Worm (Caenorhabditis elegans) whole organism, L3 larva: ENCODE data around the gene W08E12.9.
"Not testable (repeated sequence)": the region's sequence is repeated elsewhere in the genome, so short reads cannot be mapped to it uniquely, and the experiment has no call there.

Experiments
- ama-1 ChIP-seq: fragments of 150-350 bp; optimal IDR thresholded peaks from 2 replicates; lab custom pipeline; 2018
- ceh-16 ChIP-seq: sonication (generic microtip); optimal IDR thresholded peaks from 2 replicates; lab custom pipeline; 2017; ENCODE audit warnings: missing biosample characterization, missing genetic modification characterization
- ceh-82 ChIP-seq: fragments of 150-350 bp; optimal IDR thresholded peaks from 2 replicates; lab custom pipeline; 2014; ENCODE audit warnings: missing biosample characterization, missing genetic modification characterization
- ceh-9 ChIP-seq: sonication (generic microtip); optimal IDR thresholded peaks from 2 replicates; lab custom pipeline; 2018; ENCODE audit warnings: missing biosample characterization, missing genetic modification characterization
- daf-12 ChIP-seq: fragments of 150-350 bp; optimal IDR thresholded peaks from 2 replicates; lab custom pipeline; 2014; ENCODE audit warnings: missing biosample characterization, missing genetic modification reagents, missing genetic modification characterization
- egl-5 ChIP-seq: fragments of 150-350 bp; optimal IDR thresholded peaks from 2 replicates; lab custom pipeline; 2017; ENCODE audit warnings: missing biosample characterization, missing genetic modification reagents, missing genetic modification characterization, inconsistent platforms
- elt-1 ChIP-seq: fragments of 150-350 bp; optimal IDR thresholded peaks from 2 replicates; lab custom pipeline; 2014; ENCODE audit warnings: missing biosample characterization, missing genetic modification characterization
- elt-2 ChIP-seq: sonication (generic microtip); optimal IDR thresholded peaks from 2 replicates; lab custom pipeline; 2016; ENCODE audit warnings: missing genetic modification reagents, mild to moderate bottlenecking, missing genetic modification characterization, missing compliant biosample characterization
- elt-3 ChIP-seq, 3 experiments: fragments of 150-350 bp in 1 of 3; sonication (generic microtip) in 2 of 3; optimal IDR thresholded peaks; 2 replicates in 2 of 3; 4 replicates in 1 of 3; lab custom pipeline; 2014 to 2017; ENCODE audit warnings: missing biosample characterization in 3 of 3, missing genetic modification characterization in 3 of 3
- eor-1 ChIP-seq, 2 experiments: fragments of 150-350 bp; optimal IDR thresholded peaks; 2 replicates each; lab custom pipeline; 2014 to 2018; ENCODE audit warnings: missing biosample characterization in 2 of 2, missing genetic modification characterization in 2 of 2
- fkh-2 ChIP-seq: fragments of 150-350 bp; optimal IDR thresholded peaks from 2 replicates; lab custom pipeline; 2014; ENCODE audit warnings: missing biosample characterization, missing genetic modification reagents, missing genetic modification characterization
- fos-1 ChIP-seq: fragments of 150-350 bp; optimal IDR thresholded peaks from 2 replicates; lab custom pipeline; 2014; ENCODE audit warnings: missing biosample characterization, missing genetic modification characterization
- hmg-11 ChIP-seq: sonication (generic microtip); optimal IDR thresholded peaks from 2 replicates; lab custom pipeline; 2016; ENCODE audit warnings: missing genetic modification characterization, missing compliant biosample characterization
- jun-1 ChIP-seq: fragments of 150-350 bp; optimal IDR thresholded peaks from 2 replicates; lab custom pipeline; 2014; ENCODE audit warnings: missing biosample characterization, missing genetic modification reagents, missing genetic modification characterization
- lin-15B ChIP-seq: fragments of 150-350 bp; optimal IDR thresholded peaks from 2 replicates; lab custom pipeline; 2014; ENCODE audit warnings: missing biosample characterization, missing genetic modification characterization
- lsy-12 ChIP-seq: sonication (generic microtip); optimal IDR thresholded peaks from 2 replicates; lab custom pipeline; 2016; ENCODE audit warnings: mild to moderate bottlenecking, missing genetic modification characterization, missing compliant biosample characterization
- mdl-1 ChIP-seq: fragments of 150-350 bp; optimal IDR thresholded peaks from 2 replicates; lab custom pipeline; 2014; ENCODE audit warnings: missing biosample characterization, missing genetic modification characterization
- mml-1 ChIP-seq: fragments of 150-350 bp; sonication (generic microtip); optimal IDR thresholded peaks from 3 replicates; lab custom pipeline; 2014; ENCODE audit warnings: missing biosample characterization, missing genetic modification characterization
- nfya-1 ChIP-seq: sonication (generic microtip); optimal IDR thresholded peaks from 2 replicates; lab custom pipeline; 2017; ENCODE audit warnings: missing genetic modification characterization, mild to moderate bottlenecking, missing compliant biosample characterization, antibody characterized with exemption, moderate library complexity; ENCODE audit not compliant: insufficient read depth
- nhr-11 ChIP-seq: fragments of 150-350 bp; optimal IDR thresholded peaks from 2 replicates; lab custom pipeline; 2014; ENCODE audit warnings: missing biosample characterization, missing genetic modification characterization
- nhr-12 ChIP-seq: fragments of 150-350 bp; optimal IDR thresholded peaks from 2 replicates; lab custom pipeline; 2014; ENCODE audit warnings: missing biosample characterization, missing genetic modification characterization
- nhr-23 ChIP-seq: fragments of 150-350 bp; optimal IDR thresholded peaks from 2 replicates; lab custom pipeline; 2014; ENCODE audit warnings: missing biosample characterization, missing genetic modification reagents, missing genetic modification characterization
- nhr-237 ChIP-seq: fragments of 150-350 bp; optimal IDR thresholded peaks from 2 replicates; lab custom pipeline; 2014; ENCODE audit warnings: missing biosample characterization, missing genetic modification characterization
- nhr-25 ChIP-seq: sonication (generic microtip); optimal IDR thresholded peaks from 2 replicates; lab custom pipeline; 2017; ENCODE audit warnings: missing biosample characterization, missing genetic modification characterization
- nhr-67 ChIP-seq: fragments of 150-350 bp; optimal IDR thresholded peaks from 2 replicates; lab custom pipeline; 2014; ENCODE audit warnings: missing biosample characterization, missing genetic modification characterization
- nhr-77 ChIP-seq: fragments of 150-350 bp; optimal IDR thresholded peaks from 2 replicates; lab custom pipeline; 2014; ENCODE audit warnings: missing biosample characterization, missing genetic modification characterization
- pha-4 ChIP-seq: fragments of 150-350 bp; optimal IDR thresholded peaks from 2 replicates; lab custom pipeline; 2014; ENCODE audit warnings: missing biosample characterization, missing genetic modification reagents, missing genetic modification characterization
- pqm-1 ChIP-seq: fragments of 150-350 bp; optimal IDR thresholded peaks from 2 replicates; lab custom pipeline; 2017; ENCODE audit warnings: missing biosample characterization, missing genetic modification characterization, inconsistent platforms
- skn-1 ChIP-seq: fragments of 150-350 bp; optimal IDR thresholded peaks from 2 replicates; lab custom pipeline; 2014; ENCODE audit warnings: missing biosample characterization, missing genetic modification characterization
- snpc-4 ChIP-seq: fragments of 150-350 bp; optimal IDR thresholded peaks from 2 replicates; lab custom pipeline; 2014; ENCODE audit warnings: missing biosample characterization, missing genetic modification characterization
- tbx-2 ChIP-seq: sonication (generic microtip); optimal IDR thresholded peaks from 2 replicates; lab custom pipeline; 2016; ENCODE audit warnings: mild to moderate bottlenecking, missing genetic modification characterization, missing compliant biosample characterization
- unc-39 ChIP-seq: sonication (generic microtip); optimal IDR thresholded peaks from 4 replicates; lab custom pipeline; 2017; ENCODE audit warnings: missing biosample characterization, missing genetic modification characterization
- unc-62 ChIP-seq: fragments of 150-350 bp; sonication (generic microtip); optimal IDR thresholded peaks from 4 replicates; lab custom pipeline; 2014; ENCODE audit warnings: missing biosample characterization, missing genetic modification reagents, missing genetic modification characterization
- zag-1 ChIP-seq: fragments of 150-350 bp; optimal IDR thresholded peaks from 2 replicates; lab custom pipeline; 2014; ENCODE audit warnings: missing biosample characterization, missing genetic modification characterization
- ztf-11 ChIP-seq: fragments of 150-350 bp; optimal IDR thresholded peaks from 2 replicates; lab custom pipeline; 2014; ENCODE audit warnings: missing biosample characterization, missing genetic modification characterization
- ztf-4 ChIP-seq: fragments of 150-350 bp; optimal IDR thresholded peaks from 2 replicates; lab custom pipeline; 2014; ENCODE audit warnings: missing biosample characterization, missing genetic modification characterization

The W08E12.9 gene

ce11 chrIV:3311243-3311642 lies 3.9 kb upstream of the W08E12.9 start, which contains the start of gene zip-11 (continued):
- TF ChIP-seq elt-3 (tag; optimal IDR thresholded peaks at IDR 0.05; lab: Kevin White, UChicago) (no peak), ceh-9 (no peak), zag-1 (tag; lab: Kevin White, UChicago) (no peak), mml-1 (tag; lab: Kevin White, UChicago) (no peak), ztf-4 (tag; lab: Kevin White, UChicago) (no peak), nhr-77 (no peak), elt-1 (tag; lab: Kevin White, UChicago) (no peak), skn-1 (no peak), ceh-16 (tag; lab: Kevin White, UChicago) (no peak), unc-62 (GFP tag; lab: Kevin White, UChicago) (no peak), unc-39 (tag; lab: Kevin White, UChicago) (no peak), lsy-12 (tag; lab: Kevin White, UChicago) (no peak), mdl-1 (tag; lab: Kevin White, UChicago) (no peak)
- TF ChIP-seq, all 47 proteins: peak for 10

- TF ChIP-seq elt-2 (tag; lab: Kevin White, UChicago), result peak; percentile 91
- no peak for TF ChIP-seq mml-1 (tag; lab: Kevin White, UChicago)
- peak; percentile 92 for TF ChIP-seq pqm-1 (tag; lab: Kevin White, UChicago)
Measured at ce11 chrIV:3310662-3311219, 3.4 kb upstream of the W08E12.9 start.

- TF ChIP-seq mml-1 (tag; lab: Kevin White, UChicago) (no peak), pha-4 (peak; percentile 34)
Measured at ce11 chrIV:3308885-3309284, 1.5 kb upstream of the W08E12.9 start.

- TF ChIP-seq nhr-12 (tag; lab: Kevin White, UChicago) (no peak), unc-39 (tag; lab: Kevin White, UChicago) (no peak), fkh-2 (no peak), daf-12 (no peak), lin-15B (tag; lab: Kevin White, UChicago) (no peak), eor-1 (tag; optimal IDR thresholded peaks at IDR 0.05; lab: Kevin White, UChicago) (no peak), snpc-4 (tag; lab: Kevin White, UChicago) (no peak), zag-1 (tag; lab: Kevin White, UChicago) (no peak), lsy-12 (tag; lab: Kevin White, UChicago) (no peak), nhr-67 (tag; lab: Kevin White, UChicago) (no peak)
Measured at ce11 chrIV:3305575-3305974, 1.8 kb downstream of the W08E12.9 start, which contains the start of gene W08E12.2. Gene W08E12.2 (plus strand): TSS chrIV:3305875.

- not testable (repeated sequence) for TF ChIP-seq ceh-82 (tag; lab: Kevin White, UChicago); egl-5; mml-1 (tag; lab: Kevin White, UChicago)
Measured at ce11 chrIV:3303690-3304089, 3.7 kb downstream of the W08E12.9 start, which contains the start of gene idpp-12. Gene idpp-12 (plus strand): TSS chrIV:3303990.

ce11 chrIV:3302058-3302457 lies 5.3 kb downstream of the W08E12.9 start, which contains the start of gene W08E12.4:
Gene W08E12.4 (plus strand): TSS chrIV:3302358.
- not testable (repeated sequence) for TF ChIP-seq jun-1; hmg-11; nhr-237 (tag; lab: Kevin White, UChicago)

- no peak for TF ChIP-seq fos-1 (tag; lab: Kevin White, UChicago)
- TF ChIP-seq jun-1, result no peak
- TF ChIP-seq unc-62 (GFP tag; lab: Kevin White, UChicago), result no peak
- no peak for TF ChIP-seq nhr-23 (tag; lab: Kevin White, UChicago)
- TF ChIP-seq ztf-4 (tag; lab: Kevin White, UChicago), result no peak
- TF ChIP-seq tbx-2 (tag; lab: Kevin White, UChicago), result no peak
- no peak for TF ChIP-seq unc-39 (tag; lab: Kevin White, UChicago)
- no peak for TF ChIP-seq elt-3 (tag; optimal IDR thresholded peaks at IDR 0.05; lab: Kevin White, UChicago)
- no peak for TF ChIP-seq ceh-16 (tag; lab: Kevin White, UChicago)
- no peak for TF ChIP-seq ama-1 (lab: Kevin White, UChicago)
- TF ChIP-seq nfya-1 (tag; lab: Kevin White, UChicago), result no peak
- no peak for TF ChIP-seq elt-2 (tag; lab: Kevin White, UChicago)
- TF ChIP-seq nhr-25 (tag; lab: Kevin White, UChicago), result no peak
- TF ChIP-seq nhr-67 (tag; lab: Kevin White, UChicago), result no peak
- TF ChIP-seq nhr-11 (tag; lab: Kevin White, UChicago), result no peak
- TF ChIP-seq nhr-77, result no peak
- TF ChIP-seq zag-1 (tag; lab: Kevin White, UChicago), result no peak
- no peak for TF ChIP-seq ztf-11
Measured at ce11 chrIV:3300492-3300891, 6.9 kb downstream of the W08E12.9 start, which contains the start of gene W08E12.5. Gene W08E12.5 (plus strand): TSS chrIV:3300792.
